Worm (Caenorhabditis elegans) whole organism, L4 larva: Measurements from ENCODE around the gene W06D11.5.

Experiments used
- F10B5.3 ChIP-seq: sonication (generic microtip); optimal IDR thresholded peaks from 2 replicates; lab custom pipeline; 2016; ENCODE audit warnings: mild to moderate bottlenecking, missing genetic modification characterization, missing compliant biosample characterization
- F44E2.7 ChIP-seq: fragments of 200-800 bp; sonication (Bioruptor generic); IDR thresholded peaks from 2 replicates; pipeline ENCODE4 v2.1.2; 2022; ENCODE audit warnings: missing genetic modification characterization, missing compliant biosample characterization
- F49E8.2 ChIP-seq: sonication (generic microtip); optimal IDR thresholded peaks from 2 replicates; lab custom pipeline; 2016; ENCODE audit warnings: missing compliant biosample characterization, mild to moderate bottlenecking, missing genetic modification characterization, borderline replicate concordance
- R02D3.7 ChIP-seq: fragments of 150-350 bp; sonication (generic microtip); optimal IDR thresholded peaks from 3 replicates; lab custom pipeline; 2014; ENCODE audit warnings: missing biosample characterization, missing genetic modification characterization
- T20F7.1 ChIP-seq: fragments of 200-800 bp; sonication (Bioruptor generic); optimal IDR thresholded peaks from 2 replicates; lab custom pipeline; 2018; ENCODE audit warnings: mild to moderate bottlenecking, missing genetic modification characterization, missing compliant biosample characterization
- Y105C5A.15 ChIP-seq: fragments of 200-800 bp; sonication (Bioruptor generic); IDR thresholded peaks from 2 replicates; pipeline ENCODE4 v1.3.6; 2022; ENCODE audit warnings: missing genetic modification characterization, missing compliant biosample characterization
- Y5F2A.4 ChIP-seq: fragments of 200-800 bp; sonication (Bioruptor generic); optimal IDR thresholded peaks from 2 replicates; lab custom pipeline; 2018; ENCODE audit warnings: mild to moderate bottlenecking, missing genetic modification characterization, missing compliant biosample characterization
- Y75B8A.6 ChIP-seq: fragments of 200-800 bp; sonication (Bioruptor generic); IDR thresholded peaks from 2 replicates; pipeline ENCODE4 v1.3.6; 2022; ENCODE audit warnings: missing genetic modification reagents, missing genetic modification characterization, missing compliant biosample characterization
- ZK337.2 ChIP-seq: fragments of 200-800 bp; sonication (Bioruptor generic); IDR thresholded peaks from 2 replicates; pipeline ENCODE4 v1.3.6; 2022; ENCODE audit warnings: missing genetic modification reagents, missing genetic modification characterization, missing compliant biosample characterization
- ama-1 ChIP-seq: fragments of 150-350 bp; optimal IDR thresholded peaks from 2 replicates; lab custom pipeline; 2014; ENCODE audit warnings: inconsistent platforms, mixed read lengths
- ceh-44 ChIP-seq: fragments of 200-800 bp; sonication (Bioruptor generic); IDR thresholded peaks from 2 replicates; pipeline ENCODE4 v1.3.6; 2022; ENCODE audit warnings: missing genetic modification reagents, missing genetic modification characterization, missing compliant biosample characterization
- ceh-62 ChIP-seq: sonication (generic microtip); optimal IDR thresholded peaks from 2 replicates; lab custom pipeline; 2017; ENCODE audit warnings: missing biosample characterization, missing genetic modification characterization
- ceh-82 ChIP-seq: sonication (generic microtip); optimal IDR thresholded peaks from 2 replicates; lab custom pipeline; 2017; ENCODE audit warnings: missing biosample characterization, missing genetic modification characterization
- cey-2 ChIP-seq: sonication (generic microtip); optimal IDR thresholded peaks from 3 replicates; lab custom pipeline; 2017; ENCODE audit warnings: missing genetic modification characterization, mild to moderate bottlenecking, missing compliant biosample characterization, antibody characterized with exemption, borderline replicate concordance; ENCODE audit not compliant: insufficient read depth
- ctbp-1 ChIP-seq: fragments of 200-800 bp; sonication (Bioruptor generic); IDR thresholded peaks from 2 replicates; pipeline ENCODE4 v1.3.6; 2022; ENCODE audit warnings: missing genetic modification reagents, missing genetic modification characterization, missing compliant biosample characterization
- daf-12 ChIP-seq: fragments of 150-350 bp; optimal IDR thresholded peaks from 2 replicates; lab custom pipeline; 2014; ENCODE audit warnings: missing biosample characterization, missing genetic modification reagents, missing genetic modification characterization
- dmd-9 ChIP-seq: fragments of 200-800 bp; sonication (Bioruptor generic); IDR thresholded peaks from 2 replicates; pipeline ENCODE4 v1.3.6; 2022; ENCODE audit warnings: missing genetic modification reagents, missing genetic modification characterization, missing compliant biosample characterization
- dpl-1 ChIP-seq: fragments of 150-350 bp; optimal IDR thresholded peaks from 2 replicates; lab custom pipeline; 2014; ENCODE audit warnings: missing biosample characterization, missing genetic modification reagents, missing genetic modification characterization
- dve-1 ChIP-seq: sonication (generic microtip); optimal IDR thresholded peaks from 2 replicates; lab custom pipeline; 2017; ENCODE audit warnings: antibody characterized with exemption, mild to moderate bottlenecking, missing genetic modification characterization, missing compliant biosample characterization; ENCODE audit not compliant: insufficient read depth
- egl-43 ChIP-seq: fragments of 200-800 bp; sonication (Bioruptor generic); IDR thresholded peaks from 2 replicates; pipeline ENCODE4 v1.3.6; 2022; ENCODE audit warnings: missing genetic modification reagents, missing genetic modification characterization, missing compliant biosample characterization
- fkh-10 ChIP-seq: fragments of 150-350 bp; optimal IDR thresholded peaks from 2 replicates; lab custom pipeline; 2014; ENCODE audit warnings: missing biosample characterization, missing genetic modification reagents, missing genetic modification characterization
- gei-8 ChIP-seq: fragments of 200-800 bp; sonication (Bioruptor generic); optimal IDR thresholded peaks from 2 replicates; lab custom pipeline; 2018; ENCODE audit warnings: mild to moderate bottlenecking, missing genetic modification characterization, missing compliant biosample characterization
- hif-1 ChIP-seq, 2 experiments: sonication (generic microtip); optimal IDR thresholded peaks; 2 replicates each; lab custom pipeline; 2016 to 2017; ENCODE audit warnings: missing compliant biosample characterization in 2 of 2, missing genetic modification characterization in 2 of 2, missing genetic modification reagents in 2 of 2, missing genotype in 2 of 2, mild to moderate bottlenecking in 1 of 2
- hlh-30 ChIP-seq: sonication (generic microtip); optimal IDR thresholded peaks from 2 replicates; lab custom pipeline; 2017; ENCODE audit warnings: antibody characterized with exemption, mild to moderate bottlenecking, missing genetic modification characterization, missing compliant biosample characterization; ENCODE audit not compliant: insufficient read depth
- hmg-1.1 ChIP-seq: fragments of 200-800 bp; sonication (Bioruptor generic); IDR thresholded peaks from 2 replicates; pipeline ENCODE4 v1.3.6; 2022; ENCODE audit warnings: missing genetic modification reagents, missing genetic modification characterization, missing compliant biosample characterization
- jun-1 ChIP-seq: fragments of 150-350 bp; optimal IDR thresholded peaks from 2 replicates; lab custom pipeline; 2014; ENCODE audit warnings: missing biosample characterization, missing genetic modification reagents, missing genetic modification characterization
- lin-1 ChIP-seq: fragments of 200-800 bp; sonication (Bioruptor generic); IDR thresholded peaks from 2 replicates; pipeline ENCODE4 v1.3.6; 2022; ENCODE audit warnings: missing genetic modification reagents, missing genetic modification characterization, missing compliant biosample characterization
- lin-15B ChIP-seq: fragments of 150-350 bp; sonication (generic microtip); optimal IDR thresholded peaks from 3 replicates; lab custom pipeline; 2014; ENCODE audit warnings: missing biosample characterization, missing genetic modification characterization
- lsy-2 ChIP-seq, 2 experiments: fragments of 150-350 bp in 1 of 2; sonication (generic microtip) in 1 of 2; optimal IDR thresholded peaks; 2 replicates each; lab custom pipeline; 2014 to 2017; ENCODE audit warnings: missing biosample characterization in 2 of 2, missing genetic modification characterization in 2 of 2
- madf-5 ChIP-seq, 2 experiments: fragments of 200-800 bp; sonication (Bioruptor generic); IDR thresholded peaks; 2 replicates each; pipeline ENCODE4 v1.3.6; 2022; ENCODE audit warnings: missing compliant biosample characterization in 2 of 2, missing genetic modification characterization in 2 of 2
- madf-9 ChIP-seq: fragments of 200-800 bp; sonication (Bioruptor generic); conservative IDR thresholded peaks from 2 replicates; pipeline ENCODE4 v1.3.6; 2022; ENCODE audit warnings: missing genetic modification reagents, missing genetic modification characterization, missing compliant biosample characterization
- mep-1 ChIP-seq: fragments of 150-350 bp; sonication (generic microtip); optimal IDR thresholded peaks from 3 replicates; lab custom pipeline; 2014; ENCODE audit warnings: missing biosample characterization, missing genetic modification characterization
- nhr-102 ChIP-seq: sonication (generic microtip); optimal IDR thresholded peaks from 2 replicates; lab custom pipeline; 2016; ENCODE audit warnings: mild to moderate bottlenecking, missing genetic modification characterization, moderate library complexity, missing compliant biosample characterization
- nhr-11 ChIP-seq: fragments of 150-350 bp; optimal IDR thresholded peaks from 2 replicates; lab custom pipeline; 2014; ENCODE audit warnings: missing biosample characterization, missing genetic modification characterization
- nhr-111 ChIP-seq: fragments of 200-800 bp; sonication (Bioruptor generic); optimal IDR thresholded peaks from 2 replicates; lab custom pipeline; 2018; ENCODE audit warnings: mild to moderate bottlenecking, missing genetic modification characterization, missing compliant biosample characterization
- nhr-28 ChIP-seq: fragments of 150-350 bp; optimal IDR thresholded peaks from 2 replicates; lab custom pipeline; 2014; ENCODE audit warnings: missing biosample characterization, missing genetic modification characterization
- nhr-42 ChIP-seq: fragments of 200-800 bp; sonication (Bioruptor generic); IDR thresholded peaks from 2 replicates; pipeline ENCODE4 v1.3.6; 2022; ENCODE audit warnings: missing genetic modification characterization, missing compliant biosample characterization
- pha-4 ChIP-seq, 2 experiments: fragments of 150-350 bp in 1 of 2; fragments of 200-800 bp in 1 of 2; sonication (Bioruptor generic) in 1 of 2; IDR thresholded peaks in 1 of 2; optimal IDR thresholded peaks in 1 of 2; 2 replicates each; pipeline versions ENCODE4 v1.3.6 to Lab custom; 2014 to 2022; ENCODE audit warnings: missing genetic modification characterization in 2 of 2, missing genetic modification reagents in 2 of 2, missing biosample characterization in 1 of 2, missing compliant biosample characterization in 1 of 2
- pqm-1 ChIP-seq: sonication (generic microtip); optimal IDR thresholded peaks from 2 replicates; lab custom pipeline; 2017; ENCODE audit warnings: missing biosample characterization, missing genetic modification characterization
- saeg-2 ChIP-seq: fragments of 200-800 bp; sonication (Bioruptor generic); IDR thresholded peaks from 2 replicates; pipeline ENCODE4 v1.3.6; 2022; ENCODE audit warnings: missing genetic modification reagents, missing genetic modification characterization, missing compliant biosample characterization
- sdz-12 ChIP-seq: fragments of 200-800 bp; sonication (Bioruptor generic); optimal IDR thresholded peaks from 2 replicates; lab custom pipeline; 2018; ENCODE audit warnings: mild to moderate bottlenecking, missing genetic modification characterization, missing compliant biosample characterization
- set-16 ChIP-seq: fragments of 200-800 bp; sonication (Bioruptor generic); IDR thresholded peaks from 2 replicates; pipeline ENCODE4 v1.3.6; 2022; ENCODE audit warnings: missing genetic modification reagents, missing genetic modification characterization, missing compliant biosample characterization
- snpc-4 ChIP-seq: fragments of 150-350 bp; optimal IDR thresholded peaks from 2 replicates; lab custom pipeline; 2014; ENCODE audit warnings: missing biosample characterization, missing genetic modification characterization
- spr-1 ChIP-seq: sonication (generic microtip); optimal IDR thresholded peaks from 2 replicates; lab custom pipeline; 2016; ENCODE audit warnings: mild to moderate bottlenecking, missing genetic modification characterization, missing compliant biosample characterization
- unc-130 ChIP-seq: sonication (generic microtip); optimal IDR thresholded peaks from 2 replicates; lab custom pipeline; 2016; ENCODE audit warnings: missing genetic modification reagents, missing genetic modification characterization, missing compliant biosample characterization
- unc-39 ChIP-seq: sonication (generic microtip); optimal IDR thresholded peaks from 2 replicates; lab custom pipeline; 2017; ENCODE audit warnings: missing biosample characterization, missing genetic modification characterization
- zfp-2 ChIP-seq: sonication (generic microtip); optimal IDR thresholded peaks from 2 replicates; lab custom pipeline; 2016; ENCODE audit warnings: mild to moderate bottlenecking, missing genetic modification characterization, missing compliant biosample characterization
- zfp-3 ChIP-seq: fragments of 200-800 bp; sonication (Bioruptor generic); conservative IDR thresholded peaks from 2 replicates; pipeline ENCODE4 v1.3.6; 2022; ENCODE audit warnings: missing genetic modification reagents, missing genetic modification characterization, missing compliant biosample characterization
- zip-11 ChIP-seq: fragments of 200-800 bp; sonication (Bioruptor generic); IDR thresholded peaks from 2 replicates; pipeline ENCODE4 v1.3.6; 2022; ENCODE audit warnings: missing genetic modification characterization, missing compliant biosample characterization
- ztf-11 ChIP-seq: fragments of 150-350 bp; optimal IDR thresholded peaks from 2 replicates; lab custom pipeline; 2014; ENCODE audit warnings: missing biosample characterization, missing genetic modification characterization

Gene W06D11.5

ce11 chrX:12347822-12348221 lies 47.9 kb downstream of the W06D11.5 start (continued):
- no peak for TF ChIP-seq F44E2.7
- TF ChIP-seq nhr-111 = no peak
- no peak for TF ChIP-seq R02D3.7
- TF ChIP-seq Y105C5A.15 (GFP tag; lab: Robert Waterston, UW) = no peak
- peak; percentile 27 for TF ChIP-seq hlh-30
- no peak; the same call in none of the 2 replicates for TF ChIP-seq egl-43 (GFP tag; lab: Robert Waterston, UW)
- TF ChIP-seq lsy-2 (tag; optimal IDR thresholded peaks at IDR 0.05; lab: Kevin White, UChicago) = no peak
- TF ChIP-seq zfp-2 (tag; lab: Kevin White, UChicago) = no peak
- peak; percentile 10 for TF ChIP-seq spr-1
- peak; percentile 31 for TF ChIP-seq unc-130
- 0 out of 2 replicates have a peak, but pooled peaks have one; percentile 50 for TF ChIP-seq Y75B8A.6 (GFP tag; lab: Robert Waterston, UW)
- TF ChIP-seq gei-8 = no peak
- TF ChIP-seq lin-15B (tag; lab: Kevin White, UChicago) = no peak
- TF ChIP-seq nhr-11 (tag; lab: Kevin White, UChicago) = no peak
- TF ChIP-seq zip-11 (GFP tag; lab: Robert Waterston, UW) = no peak
- TF ChIP-seq ama-1 (lab: Kevin White, UChicago) = no peak
- TF ChIP-seq Y5F2A.4 (GFP tag; lab: Kevin White, UChicago) = no peak
- TF ChIP-seq zfp-3 (GFP tag; lab: Robert Waterston, UW) = 0 out of 2 replicates have a peak, but pooled peaks have one; percentile 53
- TF ChIP-seq pha-4 (GFP tag; IDR thresholded peaks at IDR 0.05; lab: Robert Waterston, UW) = peak; percentile 69; the same call in 1 of the 2 replicates
- no peak for TF ChIP-seq pha-4 (tag; optimal IDR thresholded peaks at IDR 0.05; lab: Kevin White, UChicago)
- no peak for TF ChIP-seq jun-1
- peak; percentile 78 for TF ChIP-seq hmg-1.1 (GFP tag; lab: Robert Waterston, UW)
- no peak for TF ChIP-seq nhr-102 (tag; lab: Kevin White, UChicago)
- TF ChIP-seq nhr-28 (tag; lab: Kevin White, UChicago) = peak; percentile 56
- TF ChIP-seq ceh-82 (tag; lab: Kevin White, UChicago) = no peak
- TF ChIP-seq madf-5 (GFP tag; IDR thresholded peaks at IDR 0.05; lab: Robert Waterston, UW) = no peak
- no peak for TF ChIP-seq snpc-4 (tag; lab: Kevin White, UChicago)
- peak; percentile 52; the same call in 1 of the 2 replicates for TF ChIP-seq ctbp-1 (GFP tag; lab: Robert Waterston, UW)
- no peak for TF ChIP-seq dve-1
- no peak for TF ChIP-seq F10B5.3
- no peak for TF ChIP-seq unc-39
- TF ChIP-seq pqm-1 (tag; lab: Kevin White, UChicago) = no peak
- no peak for TF ChIP-seq mep-1 (tag; lab: Kevin White, UChicago)
- no peak for TF ChIP-seq nhr-42 (GFP tag; lab: Robert Waterston, UW)
- peak; percentile 85 for TF ChIP-seq madf-9 (GFP tag; lab: Robert Waterston, UW)
- TF ChIP-seq cey-2 (tag; lab: Kevin White, UChicago) = no peak
- TF ChIP-seq daf-12 = no peak
- no peak for TF ChIP-seq sdz-12 (GFP tag; lab: Kevin White, UChicago)
- no peak for TF ChIP-seq lin-1 (GFP tag; lab: Robert Waterston, UW)
- TF ChIP-seq hif-1 (tag; optimal IDR thresholded peaks at IDR 0.05; lab: Kevin White, UChicago) = no peak
- TF ChIP-seq ZK337.2 (GFP tag; lab: Robert Waterston, UW) = 0 out of 2 replicates have a peak, but pooled peaks have one; percentile 51
- no peak for TF ChIP-seq T20F7.1 (GFP tag; lab: Kevin White, UChicago)
- TF ChIP-seq ceh-62 (tag; lab: Kevin White, UChicago) = no peak
- no peak for TF ChIP-seq ztf-11
- TF ChIP-seq ceh-44 = peak; percentile 81
- TF ChIP-seq set-16 (GFP tag; lab: Robert Waterston, UW) = no peak
- TF ChIP-seq dmd-9 (GFP tag; lab: Robert Waterston, UW) = no peak
- TF ChIP-seq fkh-10 (GFP tag; lab: Kevin White, UChicago) = no peak
- TF ChIP-seq F49E8.2 = no peak
- TF ChIP-seq saeg-2 (GFP tag; lab: Robert Waterston, UW) = peak; percentile 62; the same call in 1 of the 2 replicates
- no peak for TF ChIP-seq dpl-1 (GFP tag; lab: Kevin White, UChicago)
